Worm (Caenorhabditis elegans) whole organism, midembryonic: ENCODE results near the gene F43C1.5.

Experiments used
- T22C8.4 ChIP-seq: fragments of 200-800 bp; sonication (Bioruptor generic); IDR thresholded peaks from 2 replicates; pipeline ENCODE4 v1.3.6; 2022; ENCODE audit warnings: missing genetic modification characterization, missing compliant biosample characterization
- cog-1 ChIP-seq: sonication (generic microtip); optimal IDR thresholded peaks from 2 replicates; lab custom pipeline; 2016; ENCODE audit warnings: missing genetic modification characterization, missing compliant biosample characterization
- flt-1 ChIP-seq: fragments of 200-800 bp; sonication (Bioruptor generic); IDR thresholded peaks from 2 replicates; pipeline ENCODE4 v1.3.6; 2022; ENCODE audit warnings: missing genetic modification characterization, missing compliant biosample characterization
- klf-2 ChIP-seq: fragments of 200-800 bp; sonication (Bioruptor generic); conservative IDR thresholded peaks from 2 replicates; pipeline ENCODE4 v1.3.6; 2022; ENCODE audit warnings: missing genetic modification reagents, missing genetic modification characterization, missing compliant biosample characterization
- med-1 ChIP-seq: sonication (generic microtip); optimal IDR thresholded peaks from 2 replicates; lab custom pipeline; 2017; ENCODE audit warnings: missing genetic modification characterization, mild to moderate bottlenecking, missing compliant biosample characterization, antibody characterized with exemption, missing genetic modification reagents; ENCODE audit not compliant: insufficient read depth
- ref-1 ChIP-seq: fragments of 200-800 bp; sonication (Bioruptor generic); conservative IDR thresholded peaks from 2 replicates; pipeline ENCODE4 v1.3.6; 2022; ENCODE audit warnings: missing genetic modification reagents, missing genetic modification characterization, missing compliant biosample characterization
- tab-1 ChIP-seq: fragments of 200-800 bp; sonication (Bioruptor generic); IDR thresholded peaks from 2 replicates; pipeline ENCODE4 v1.3.6; 2022; ENCODE audit warnings: missing genetic modification characterization, missing compliant biosample characterization
- ztf-23 ChIP-seq: fragments of 200-800 bp; sonication (Bioruptor generic); IDR thresholded peaks from 2 replicates; pipeline ENCODE4 v1.3.6; 2022; ENCODE audit warnings: missing genetic modification reagents, missing genetic modification characterization, missing compliant biosample characterization
- ztf-29 ChIP-seq: fragments of 200-800 bp; sonication (Bioruptor generic); IDR thresholded peaks from 2 replicates; pipeline ENCODE4 v1.3.6; 2022; ENCODE audit warnings: missing genetic modification reagents, missing genetic modification characterization, missing compliant biosample characterization

F43C1.5 gene

ce11 chrIII:4195306-4196008 is 33.5 kb upstream of the F43C1.5 start:
- TF ChIP-seq tab-1 (GFP tag; lab: Robert Waterston, UW): no peak

ce11 chrIII:4196301-4196987 is 32.5 kb upstream of the F43C1.5 start:
- no peak for TF ChIP-seq flt-1
- no peak for TF ChIP-seq T22C8.4 (GFP tag; lab: Robert Waterston, UW)
- TF ChIP-seq klf-2 (GFP tag; lab: Robert Waterston, UW): no peak
- TF ChIP-seq cog-1: peak; percentile 47
- TF ChIP-seq ref-1 (GFP tag; lab: Robert Waterston, UW): no peak
- no peak; the same call in 1 of the 2 replicates for TF ChIP-seq tab-1 (GFP tag; lab: Robert Waterston, UW)
- peak; percentile 75 for TF ChIP-seq ztf-23 (GFP tag; lab: Robert Waterston, UW)
- TF ChIP-seq ztf-29 (GFP tag; lab: Robert Waterston, UW): no peak

- TF ChIP-seq klf-2 (GFP tag; lab: Robert Waterston, UW): no peak
- TF ChIP-seq flt-1: no peak
- TF ChIP-seq tab-1 (GFP tag; lab: Robert Waterston, UW): no peak
- TF ChIP-seq ztf-29 (GFP tag; lab: Robert Waterston, UW): no peak
- no peak for TF ChIP-seq cog-1
- TF ChIP-seq T22C8.4 (GFP tag; lab: Robert Waterston, UW): no peak
- no peak for TF ChIP-seq ztf-23 (GFP tag; lab: Robert Waterston, UW)
- no peak for TF ChIP-seq ref-1 (GFP tag; lab: Robert Waterston, UW)
- no peak for TF ChIP-seq med-1 (GFP tag; lab: Kevin White, UChicago)
These were observed 32.0 kb upstream of the F43C1.5 start, which contains the start of gene asd-1 for ce11 chrIII:4196988-4197384. TSS of gene asd-1 (plus strand) at chrIII:4197285.

ce11 chrIII:4204072-4204471 is 24.9 kb upstream of the F43C1.5 start, which contains the start of the genes pelo-1 and R74.7:
TSS of gene pelo-1 (minus strand) at chrIII:4204222.
TSS of gene R74.7 (plus strand) at chrIII:4204429.
- TF ChIP-seq tab-1 (GFP tag; lab: Robert Waterston, UW): no peak
- TF ChIP-seq T22C8.4 (GFP tag; lab: Robert Waterston, UW): no peak
- no peak for TF ChIP-seq ztf-23 (GFP tag; lab: Robert Waterston, UW)
- no peak for TF ChIP-seq ztf-29 (GFP tag; lab: Robert Waterston, UW)
- no peak for TF ChIP-seq ref-1 (GFP tag; lab: Robert Waterston, UW)
- no peak for TF ChIP-seq klf-2 (GFP tag; lab: Robert Waterston, UW)
- TF ChIP-seq flt-1: no peak
- TF ChIP-seq cog-1: no peak
- TF ChIP-seq med-1 (GFP tag; lab: Kevin White, UChicago): no peak

ce11 chrIII:4204964-4205363 is 24.0 kb upstream of the F43C1.5 start:
- TF ChIP-seq ztf-29 (GFP tag; lab: Robert Waterston, UW) (no peak), T22C8.4 (GFP tag; lab: Robert Waterston, UW) (no peak), klf-2 (GFP tag; lab: Robert Waterston, UW) (no peak), ztf-23 (GFP tag; lab: Robert Waterston, UW) (no peak), ref-1 (GFP tag; lab: Robert Waterston, UW) (no peak), cog-1 (no peak), tab-1 (GFP tag; lab: Robert Waterston, UW) (no peak), flt-1 (no peak), med-1 (GFP tag; lab: Kevin White, UChicago) (no peak)

- no peak for TF ChIP-seq med-1 (GFP tag; lab: Kevin White, UChicago)
- TF ChIP-seq tab-1 (GFP tag; lab: Robert Waterston, UW): no peak
- no peak for TF ChIP-seq flt-1
- TF ChIP-seq T22C8.4 (GFP tag; lab: Robert Waterston, UW): no peak
- no peak for TF ChIP-seq ref-1 (GFP tag; lab: Robert Waterston, UW)
- no peak for TF ChIP-seq klf-2 (GFP tag; lab: Robert Waterston, UW)
- TF ChIP-seq cog-1: no peak
These were observed 23.1 kb upstream of the F43C1.5 start, which contains the start of gene R74.8 for ce11 chrIII:4205751-4206327. TSS of gene R74.8 (plus strand) at chrIII:4206277.

ce11 chrIII:4208210-4208609 is 20.7 kb upstream of the F43C1.5 start:
- no peak for TF ChIP-seq med-1 (GFP tag; lab: Kevin White, UChicago)
- TF ChIP-seq ztf-29 (GFP tag; lab: Robert Waterston, UW): no peak
- no peak for TF ChIP-seq flt-1
- no peak for TF ChIP-seq cog-1
- TF ChIP-seq ztf-23 (GFP tag; lab: Robert Waterston, UW): no peak
- no peak for TF ChIP-seq tab-1 (GFP tag; lab: Robert Waterston, UW)
- TF ChIP-seq klf-2 (GFP tag; lab: Robert Waterston, UW): no peak
- TF ChIP-seq T22C8.4 (GFP tag; lab: Robert Waterston, UW): no peak
- no peak for TF ChIP-seq ref-1 (GFP tag; lab: Robert Waterston, UW)

- TF ChIP-seq tab-1 (GFP tag; lab: Robert Waterston, UW) (no peak), cog-1 (no peak), flt-1 (no peak), med-1 (GFP tag; lab: Kevin White, UChicago) (no peak), klf-2 (GFP tag; lab: Robert Waterston, UW) (no peak), ztf-29 (GFP tag; lab: Robert Waterston, UW) (no peak), ref-1 (GFP tag; lab: Robert Waterston, UW) (no peak), T22C8.4 (GFP tag; lab: Robert Waterston, UW) (no peak), ztf-23 (GFP tag; lab: Robert Waterston, UW) (no peak)
These were observed 19.8 kb upstream of the F43C1.5 start, which contains the start of gene phlp-2 for ce11 chrIII:4209188-4209587. TSS of gene phlp-2 (plus strand) at chrIII:4209488.

ce11 chrIII:4210661-4211060 is 18.3 kb upstream of the F43C1.5 start:
- TF ChIP-seq ztf-29 (GFP tag; lab: Robert Waterston, UW) (no peak), T22C8.4 (GFP tag; lab: Robert Waterston, UW) (no peak), ref-1 (GFP tag; lab: Robert Waterston, UW) (no peak), med-1 (GFP tag; lab: Kevin White, UChicago) (no peak), flt-1 (no peak), tab-1 (GFP tag; lab: Robert Waterston, UW) (no peak), cog-1 (no peak)
